Fruit fly (Drosophila melanogaster) whole organism, prepupa: Measurements from ENCODE around the gene CG15747.

ENCODE experiments used
- CG10631 ChIP-seq: fragments of 200-800 bp; sonication (Bioruptor generic); optimal IDR thresholded peaks from 2 replicates; lab custom pipeline; 2016; ENCODE audit warnings: missing biosample characterization, missing genetic modification characterization
- CG10669 ChIP-seq: fragments of 200-800 bp; sonication (Bioruptor generic); optimal IDR thresholded peaks from 3 replicates; lab custom pipeline; 2018; ENCODE audit warnings: missing biosample characterization, mild to moderate bottlenecking, missing genetic modification characterization, moderate library complexity
- CG11294 ChIP-seq: fragments of 200-800 bp; sonication (Bioruptor generic); IDR thresholded peaks from 2 replicates; pipeline ENCODE4 v1.3.6; 2022; ENCODE audit warnings: missing biosample characterization, missing genetic modification characterization
- CG11762 ChIP-seq: fragments of 200-800 bp; sonication (Bioruptor generic); optimal IDR thresholded peaks from 3 replicates; lab custom pipeline; 2016; ENCODE audit warnings: missing biosample characterization, missing genetic modification characterization; ENCODE audit not compliant: insufficient read depth
- CG15336 ChIP-seq: fragments of 200-800 bp; sonication (Bioruptor generic); IDR thresholded peaks from 2 replicates; pipeline ENCODE4 v1.3.6; 2022; ENCODE audit warnings: missing biosample characterization, missing genetic modification characterization
- CG1621 ChIP-seq: fragments of 200-800 bp; sonication (Bioruptor generic); optimal IDR thresholded peaks from 3 replicates; lab custom pipeline; 2018; ENCODE audit warnings: missing biosample characterization, mild to moderate bottlenecking, missing genetic modification characterization
- CG16779 ChIP-seq: fragments of 200-800 bp; sonication (Bioruptor generic); optimal IDR thresholded peaks from 3 replicates; lab custom pipeline; 2017; ENCODE audit warnings: missing biosample characterization, mild to moderate bottlenecking, missing genetic modification characterization
- CG3032 ChIP-seq: fragments of 200-800 bp; optimal IDR thresholded peaks from 2 replicates; lab custom pipeline; 2019; ENCODE audit warnings: missing biosample characterization, mild to moderate bottlenecking, missing genetic modification characterization, moderate library complexity
- CG34406 ChIP-seq: fragments of 200-800 bp; sonication (Bioruptor generic); optimal IDR thresholded peaks from 3 replicates; lab custom pipeline; 2016; ENCODE audit warnings: missing biosample characterization, missing genetic modification characterization
- CG4318 ChIP-seq: fragments of 200-800 bp; sonication (Bioruptor generic); optimal IDR thresholded peaks from 3 replicates; lab custom pipeline; 2017; ENCODE audit warnings: missing biosample characterization, mild to moderate bottlenecking, missing genetic modification characterization
- CG6163 ChIP-seq: fragments of 200-800 bp; sonication (Bioruptor generic); IDR thresholded peaks from 3 replicates; pipeline ENCODE4 v1.3.6; 2022; ENCODE audit warnings: missing biosample characterization, missing genetic modification characterization
- CG6276 ChIP-seq: fragments of 200-800 bp; sonication (Bioruptor generic); optimal IDR thresholded peaks from 2 replicates; lab custom pipeline; 2017; ENCODE audit warnings: missing biosample characterization, mild to moderate bottlenecking, missing genetic modification characterization
- CG7368 ChIP-seq: fragments of 200-800 bp; sonication (Bioruptor generic); optimal IDR thresholded peaks from 3 replicates; lab custom pipeline; 2016; ENCODE audit warnings: missing biosample characterization, missing genetic modification characterization
- CG8119 ChIP-seq: fragments of 200-800 bp; sonication (Bioruptor generic); IDR thresholded peaks from 3 replicates; pipeline ENCODE4 v1.3.6; 2022; ENCODE audit warnings: missing biosample characterization, missing genetic modification characterization
- CG8319 ChIP-seq: fragments of 200-800 bp; sonication (Bioruptor generic); optimal IDR thresholded peaks from 3 replicates; lab custom pipeline; 2016; ENCODE audit warnings: missing biosample characterization, missing genetic modification characterization
- CG9139 ChIP-seq: fragments of 200-800 bp; sonication (Bioruptor generic); optimal IDR thresholded peaks from 3 replicates; lab custom pipeline; 2017; ENCODE audit warnings: missing biosample characterization, mild to moderate bottlenecking, missing genetic modification characterization
- Eip75B ChIP-seq: fragments of 200-800 bp; sonication (Bioruptor generic); optimal IDR thresholded peaks from 3 replicates; lab custom pipeline; 2016; ENCODE audit warnings: missing biosample characterization, missing genetic modification characterization
- Eip78C ChIP-seq: fragments of 200-800 bp; sonication (Bioruptor generic); peaks from one replicate; lab custom pipeline; 2016; ENCODE audit warnings: missing biosample characterization, missing genetic modification characterization
- Eip93F ChIP-seq: fragments of 200-800 bp; sonication (Bioruptor generic); optimal IDR thresholded peaks from 2 replicates; lab custom pipeline; 2016; ENCODE audit warnings: missing biosample characterization, mild to moderate bottlenecking, missing genetic modification characterization
- Ets96B ChIP-seq: fragments of 200-800 bp; optimal IDR thresholded peaks from 2 replicates; lab custom pipeline; 2019; ENCODE audit warnings: missing biosample characterization, mild to moderate bottlenecking, missing genetic modification characterization, moderate library complexity
- Hr39 ChIP-seq: fragments of 200-800 bp; sonication (Bioruptor generic); optimal IDR thresholded peaks from 2 replicates; lab custom pipeline; 2016; ENCODE audit warnings: missing biosample characterization, missing genetic modification characterization
- Hr4 ChIP-seq: fragments of 200-800 bp; sonication (Bioruptor generic); optimal IDR thresholded peaks from 3 replicates; lab custom pipeline; 2016; ENCODE audit warnings: missing biosample characterization, missing genetic modification characterization
- Lpt ChIP-seq: fragments of 200-800 bp; sonication (Bioruptor generic); optimal IDR thresholded peaks from 3 replicates; lab custom pipeline; 2016; ENCODE audit warnings: missing biosample characterization, missing genetic modification characterization
- Met ChIP-seq: fragments of 200-800 bp; sonication (Bioruptor generic); optimal IDR thresholded peaks from 3 replicates; lab custom pipeline; 2016; ENCODE audit warnings: missing biosample characterization, missing genetic modification characterization
- OdsH ChIP-seq: fragments of 200-800 bp; sonication (Bioruptor generic); optimal IDR thresholded peaks from 3 replicates; lab custom pipeline; 2016; ENCODE audit warnings: missing biosample characterization, missing genetic modification characterization
- Smox ChIP-seq: fragments of 200-800 bp; sonication (Bioruptor generic); optimal IDR thresholded peaks from 3 replicates; lab custom pipeline; 2016; ENCODE audit warnings: missing biosample characterization, missing genetic modification characterization
- Sox14 ChIP-seq: fragments of 200-800 bp; sonication (Bioruptor generic); optimal IDR thresholded peaks from 3 replicates; lab custom pipeline; 2016; ENCODE audit warnings: missing biosample characterization, missing genetic modification characterization
- achi ChIP-seq: fragments of 200-800 bp; sonication (Bioruptor generic); optimal IDR thresholded peaks from 3 replicates; lab custom pipeline; 2016; ENCODE audit warnings: missing biosample characterization, missing genetic modification characterization
- cyc ChIP-seq: fragments of 200-800 bp; sonication (Bioruptor generic); optimal IDR thresholded peaks from 3 replicates; lab custom pipeline; 2016; ENCODE audit warnings: missing biosample characterization, missing genetic modification characterization
- dac ChIP-seq: fragments of 200-800 bp; sonication (Bioruptor generic); optimal IDR thresholded peaks from 2 replicates; lab custom pipeline; 2017; ENCODE audit warnings: missing biosample characterization, mild to moderate bottlenecking, missing genetic modification characterization
- dsx ChIP-seq: fragments of 200-800 bp; optimal IDR thresholded peaks from 3 replicates; lab custom pipeline; 2019; ENCODE audit warnings: missing biosample characterization, mild to moderate bottlenecking, missing genetic modification characterization, moderate library complexity; ENCODE audit not compliant: poor library complexity, severe bottlenecking
- eg ChIP-seq: fragments of 200-800 bp; sonication (Bioruptor generic); IDR thresholded peaks from 3 replicates; pipeline ENCODE4 v1.3.6; 2022; ENCODE audit warnings: missing biosample characterization, missing genetic modification characterization
- esn ChIP-seq: fragments of 200-800 bp; sonication (Bioruptor generic); optimal IDR thresholded peaks from 2 replicates; lab custom pipeline; 2016; ENCODE audit warnings: missing biosample characterization, mild to moderate bottlenecking, missing genetic modification characterization, moderate library complexity
- fd85E ChIP-seq: fragments of 200-800 bp; sonication (Bioruptor generic); optimal IDR thresholded peaks from 3 replicates; lab custom pipeline; 2016; ENCODE audit warnings: missing biosample characterization, missing genetic modification characterization
- fkh ChIP-seq: fragments of 200-800 bp; sonication (Bioruptor generic); optimal IDR thresholded peaks from 3 replicates; lab custom pipeline; 2017; ENCODE audit warnings: missing biosample characterization, mild to moderate bottlenecking, missing genetic modification characterization, moderate library complexity
- salr ChIP-seq, 2 experiments: fragments of 200-800 bp; sonication (Bioruptor generic); optimal IDR thresholded peaks; 3 replicates each; lab custom pipeline; 2016 to 2018; ENCODE audit warnings: missing biosample characterization in 2 of 2, missing genetic modification characterization in 2 of 2, mild to moderate bottlenecking in 1 of 2
- ss ChIP-seq, 2 experiments: fragments of 200-800 bp; sonication (Bioruptor generic); optimal IDR thresholded peaks; 2 replicates in 1 of 2; 3 replicates in 1 of 2; lab custom pipeline; 2017 to 2018; ENCODE audit warnings: mild to moderate bottlenecking in 2 of 2, missing biosample characterization in 2 of 2, missing genetic modification characterization in 2 of 2, moderate library complexity in 1 of 2
- svp ChIP-seq: fragments of 200-800 bp; sonication (Bioruptor generic); peaks from one replicate; lab custom pipeline; 2016; ENCODE audit warnings: missing biosample characterization, missing genetic modification characterization
- topi ChIP-seq: fragments of 200-800 bp; sonication (Bioruptor generic); optimal IDR thresholded peaks from 3 replicates; lab custom pipeline; 2016; ENCODE audit warnings: missing biosample characterization, missing genetic modification characterization
- vri ChIP-seq: fragments of 200-800 bp; sonication (Bioruptor generic); optimal IDR thresholded peaks from 3 replicates; lab custom pipeline; 2016; ENCODE audit warnings: missing biosample characterization, mild to moderate bottlenecking, missing genetic modification characterization

The CG15747 gene

DNA sequence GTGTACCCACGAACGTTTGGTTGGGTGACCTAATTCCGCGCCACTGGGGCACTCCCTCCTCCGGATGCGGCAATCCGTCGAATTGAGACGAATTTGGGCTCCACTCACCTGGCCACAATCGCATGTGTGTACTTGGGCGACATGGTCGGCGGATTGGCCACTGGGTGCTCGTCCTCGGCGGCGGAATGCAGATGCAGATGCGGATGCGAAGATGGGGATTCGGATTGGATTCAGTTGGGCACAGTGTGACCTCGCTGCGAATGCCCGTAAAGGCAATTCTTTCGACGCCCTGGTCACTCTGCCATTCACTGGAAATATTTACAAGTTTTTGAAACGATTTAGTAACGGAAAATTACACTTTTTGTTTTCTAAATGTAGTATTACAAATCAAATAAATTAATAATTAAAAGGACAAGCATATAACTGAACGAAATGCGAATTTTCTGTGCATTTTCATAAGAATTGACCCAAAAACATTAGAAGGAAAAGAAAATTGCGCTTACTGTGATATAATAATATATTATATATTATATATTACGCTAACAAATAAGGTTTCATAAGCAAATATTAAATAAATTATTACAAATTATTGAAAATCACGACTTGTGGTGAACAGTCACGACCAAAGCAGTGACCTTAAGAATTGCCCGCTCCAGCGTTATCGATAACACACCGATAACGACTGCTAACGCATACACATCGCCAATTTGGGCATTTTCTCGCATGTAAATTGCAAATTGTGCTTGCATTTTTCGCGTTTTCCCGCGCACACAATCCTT, 41.5 kb upstream of the CG15747 start, which contains the start of gene CG1622 (continued):
- TF ChIP-seq CG15336 (GFP tag; lab: Robert Waterston, UW) (no peak), Hr39 (no peak), Ets96B (tag; lab: Kevin White, UChicago) (peak; percentile 15), CG34406 (GFP tag; lab: Kevin White, UChicago) (no peak), CG16779 (tag; lab: Kevin White, UChicago) (no peak), CG8319 (GFP tag; lab: Kevin White, UChicago) (no peak), Met (GFP tag; lab: Kevin White, UChicago) (no peak), esn (GFP tag; lab: Kevin White, UChicago) (peak; percentile 24), Sox14 (GFP tag; lab: Kevin White, UChicago) (no peak), CG1621 (peak; percentile 55), achi (GFP tag; lab: Kevin White, UChicago) (no peak), cyc (GFP tag; lab: Kevin White, UChicago) (peak; percentile 33), Eip75B (GFP tag; lab: Kevin White, UChicago) (no peak)

DNA sequence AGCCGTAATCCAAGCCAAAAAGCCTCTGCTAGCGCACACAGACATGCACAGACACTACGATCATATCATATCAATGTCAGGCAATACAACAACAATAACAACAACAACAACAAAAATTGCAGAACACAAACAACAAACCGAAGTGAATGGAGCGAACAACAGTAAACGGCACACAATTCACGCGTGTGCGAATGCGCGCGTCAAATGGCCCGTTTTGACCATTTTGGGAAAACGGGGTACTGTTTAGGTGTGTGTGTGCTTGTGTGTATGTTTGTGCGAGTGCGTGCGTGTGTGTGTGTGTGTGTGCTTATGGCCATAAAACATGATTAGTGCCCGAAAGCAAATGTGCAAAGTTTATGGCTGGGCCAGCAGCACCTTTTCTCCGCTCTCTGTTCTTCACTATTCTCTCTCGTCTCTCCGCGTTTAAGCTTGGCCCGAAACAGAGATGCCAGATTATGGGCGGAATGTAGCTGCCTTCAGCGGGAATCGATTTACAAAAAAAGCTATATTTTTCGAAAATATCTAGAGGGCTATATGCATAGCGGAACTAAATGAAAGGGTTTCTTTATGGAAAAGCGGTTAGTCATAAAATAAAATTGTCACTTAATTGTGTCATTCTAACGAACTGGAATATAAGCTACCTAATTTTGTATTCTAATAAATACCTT, 37.1 kb upstream of the CG15747 start:
- TF ChIP-seq Eip78C (GFP tag; lab: Kevin White, UChicago) (peak; percentile 50), CG7368 (no peak), ss (GFP tag; optimal IDR thresholded peaks at IDR 0.05; lab: Kevin White, UChicago) (peak in 1 of 2 experiments; percentile 19), CG15336 (GFP tag; lab: Robert Waterston, UW) (no peak), topi (GFP tag; lab: Kevin White, UChicago) (no peak), Smox (GFP tag; lab: Kevin White, UChicago) (no peak), Eip93F (GFP tag; lab: Kevin White, UChicago) (no peak), CG34406 (GFP tag; lab: Kevin White, UChicago) (no peak), svp (peak; percentile 61), CG6163 (no peak), dac (no peak), Eip75B (GFP tag; lab: Kevin White, UChicago) (no peak), eg (GFP tag; lab: Robert Waterston, UW) (0 out of 3 replicates have a peak, but pooled peaks have one; percentile 24), fkh (GFP tag; lab: Kevin White, UChicago) (no peak)

DNA sequence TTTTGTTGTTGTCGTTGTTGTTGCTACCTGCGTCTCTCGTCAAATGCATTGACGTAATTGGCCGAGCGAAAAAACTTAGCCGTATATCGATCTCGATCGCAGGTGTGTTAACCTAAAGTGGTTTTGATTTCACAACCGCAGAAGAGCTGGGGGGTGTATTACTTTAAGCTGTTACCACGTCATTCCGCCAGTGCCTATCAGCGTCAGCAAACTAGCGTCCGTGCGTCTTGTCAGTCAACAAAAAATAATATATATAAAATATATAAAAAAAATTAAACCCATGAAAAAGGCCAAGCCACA, 35.9 kb upstream of the CG15747 start, which contains the start of gene CG1764:
Gene CG1764 (minus strand): TSS at position 101 of the 300 bp plus-strand sequence.
- no peak for TF ChIP-seq CG11294 (GFP tag; lab: Robert Waterston, UW)
- no peak for TF ChIP-seq Lpt (GFP tag; lab: Kevin White, UChicago)
- no peak for TF ChIP-seq CG8119 (GFP tag; lab: Robert Waterston, UW)
- TF ChIP-seq CG9139 (GFP tag; lab: Kevin White, UChicago): no peak
- no peak for TF ChIP-seq OdsH (GFP tag; lab: Kevin White, UChicago)
- TF ChIP-seq CG7368: no peak
- TF ChIP-seq salr (GFP tag; optimal IDR thresholded peaks at IDR 0.05; lab: Kevin White, UChicago): no peak
- TF ChIP-seq CG15336 (GFP tag; lab: Robert Waterston, UW): no peak
- no peak for TF ChIP-seq fkh (GFP tag; lab: Kevin White, UChicago)
- TF ChIP-seq dsx: no peak

DNA sequence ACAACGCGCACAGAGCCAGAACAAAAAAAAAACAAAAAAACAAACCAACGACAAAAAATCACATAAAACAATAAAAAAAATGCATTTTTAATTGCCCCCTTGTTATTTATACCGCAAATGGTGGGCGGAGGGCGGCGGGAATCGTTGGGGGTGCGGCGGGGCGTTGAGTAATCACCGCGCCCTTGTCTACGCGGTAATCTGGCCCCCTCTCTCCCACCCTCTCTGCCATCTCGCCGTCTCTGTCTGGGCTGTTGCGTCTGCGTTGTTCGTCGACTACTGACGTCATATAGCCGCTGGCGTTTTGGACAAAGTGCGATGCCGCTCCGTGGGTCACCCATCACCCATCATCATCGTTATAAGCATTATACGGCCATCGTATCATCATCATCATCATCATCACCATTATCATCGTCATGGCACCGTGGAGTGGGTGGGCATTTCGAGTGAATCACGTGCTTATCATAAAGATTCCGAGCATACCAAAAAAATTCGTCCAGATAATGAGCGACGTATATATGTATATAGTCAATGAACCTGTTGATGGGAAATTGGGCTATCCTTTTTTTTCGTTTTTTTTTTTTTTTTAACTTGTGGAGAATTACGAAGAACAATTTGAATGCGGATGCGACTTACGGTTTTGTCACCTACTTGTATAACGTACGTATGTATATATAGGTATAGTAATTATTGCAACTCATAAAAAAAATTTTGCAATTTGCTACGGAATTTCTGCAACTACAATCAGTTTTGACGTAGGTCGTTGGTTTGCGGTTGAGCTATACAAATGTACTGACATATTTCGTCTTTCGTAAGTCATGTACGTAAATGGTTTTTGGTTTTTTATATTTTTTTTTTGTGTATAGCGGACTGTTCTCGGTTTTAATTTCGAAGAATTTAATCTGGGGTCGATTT, 35.2 kb upstream of the CG15747 start:
- TF ChIP-seq Eip93F (GFP tag; lab: Kevin White, UChicago): peak; percentile 5
- TF ChIP-seq Sox14 (GFP tag; lab: Kevin White, UChicago): no peak
- TF ChIP-seq CG3032 (tag; lab: Kevin White, UChicago): peak; percentile 60
- TF ChIP-seq Hr4 (GFP tag; lab: Kevin White, UChicago): no peak
- TF ChIP-seq CG4318: no peak
- TF ChIP-seq CG10631 (GFP tag; lab: Kevin White, UChicago): no peak
- TF ChIP-seq CG10669 (GFP tag; lab: Kevin White, UChicago): peak; percentile 34
- peak; percentile 10 for TF ChIP-seq CG8319 (GFP tag; lab: Kevin White, UChicago)
- TF ChIP-seq vri: peak; percentile 80
- no peak for TF ChIP-seq Hr39
- TF ChIP-seq CG6276: peak; percentile 69
- TF ChIP-seq CG11762 (GFP tag; lab: Kevin White, UChicago): no peak
- peak in 1 of 2 experiments; percentile 11 for TF ChIP-seq salr (GFP tag; optimal IDR thresholded peaks at IDR 0.05; lab: Kevin White, UChicago)
- TF ChIP-seq CG6163: peak; percentile 61
- no peak for TF ChIP-seq fd85E (GFP tag; lab: Kevin White, UChicago)
- peak; percentile 44 for TF ChIP-seq CG1621
- peak; percentile 66 to 78 for TF ChIP-seq ss (GFP tag; optimal IDR thresholded peaks at IDR 0.05; lab: Kevin White, UChicago)
- TF ChIP-seq eg (GFP tag; lab: Robert Waterston, UW): peak; percentile 74
